Fruit fly (Drosophila melanogaster) whole organism: ENCODE measurements around the gene Pka-C1.

ENCODE experiments used
- CG8478 ChIP-seq: fragments of >200 bp; optimal IDR thresholded peaks from 2 replicates; lab custom pipeline; 2018; ENCODE audit warnings: inconsistent platforms
- Dll ChIP-seq: fragments of >200 bp; optimal IDR thresholded peaks from 2 replicates; lab custom pipeline; 2017

- TF ChIP-seq CG8478, result no peak
- TF ChIP-seq Dll (lab: Kevin White, UChicago), result no peak
Measured at dm6 chr2L:9728791-9729190, 29.7 kb upstream of the Pka-C1 start.
